Fruit fly (Drosophila melanogaster): Measurements from ENCODE around the gene fws.

fws gene

DNA sequence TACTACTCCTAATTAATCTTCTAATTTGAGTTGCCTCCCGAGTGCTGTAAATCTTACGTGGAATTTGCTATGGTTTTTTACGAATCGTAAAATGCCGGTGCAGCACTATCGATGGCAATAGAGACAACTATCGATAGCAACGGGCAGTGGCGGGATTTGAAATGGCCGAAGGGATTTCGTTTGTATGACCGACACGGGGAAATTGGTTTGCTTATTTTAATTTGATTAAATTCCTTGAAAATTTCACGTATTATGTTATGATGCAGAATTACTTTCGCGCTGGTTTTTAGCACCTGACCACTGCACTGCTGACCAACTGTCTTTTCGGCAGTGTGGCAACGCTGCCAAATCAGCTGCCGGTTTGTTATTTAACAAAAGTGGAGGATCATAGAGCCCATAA is 3.3 kb upstream of the fws start, which contains the start of the genes GCS2beta and CG5131 (continued):
- TF ChIP-seq sd (tag; optimal IDR thresholded peaks at IDR 0.05), result peak; percentile 92
- no peak for TF ChIP-seq Kr (GFP tag; optimal IDR thresholded peaks at IDR 0.05)
- TF ChIP-seq CG12155 (GFP tag; optimal IDR thresholded peaks at IDR 0.05), result peak; percentile 95
- peak; percentile 47; the same call in 1 of the 2 replicates for TF ChIP-seq Lim3 (GFP tag; IDR thresholded peaks at IDR 0.05)
- TF ChIP-seq luna (GFP tag; optimal IDR thresholded peaks at IDR 0.05), result peak; percentile 92
- TF ChIP-seq pho (GFP tag; optimal IDR thresholded peaks at IDR 0.05), result peak; percentile 98
- peak; percentile 95 for TF ChIP-seq vvl (GFP tag; IDR thresholded peaks at IDR 0.05)
- TF ChIP-seq Hr51 (GFP tag; optimal IDR thresholded peaks at IDR 0.05), result peak; percentile 90 to 95
- peak; percentile 78 for TF ChIP-seq CG1024 (GFP tag; IDR thresholded peaks at IDR 0.05)
- TF ChIP-seq CG8089 (GFP tag; optimal IDR thresholded peaks at IDR 0.05), result peak; percentile 90
- no peak for TF ChIP-seq Nf-YC (tag; optimal IDR thresholded peaks at IDR 0.05)
- peak; percentile 86 for TF ChIP-seq trh (GFP tag; optimal IDR thresholded peaks at IDR 0.05)
- peak; percentile 94 for TF ChIP-seq CG9215 (GFP tag; IDR thresholded peaks at IDR 0.05)
- TF ChIP-seq crc (GFP tag; optimal IDR thresholded peaks at IDR 0.05), result peak; percentile 92
- peak; percentile 77 for TF ChIP-seq Sox100B (GFP tag; optimal IDR thresholded peaks at IDR 0.05)
- TF ChIP-seq Scr (GFP tag; IDR thresholded peaks at IDR 0.05; ENCODE audit: partially characterized antibody), result peak; percentile 93
- TF ChIP-seq Atf-2 (GFP tag; optimal IDR thresholded peaks at IDR 0.05), result peak; percentile 95
- TF ChIP-seq stwl (tag; optimal IDR thresholded peaks at IDR 0.05), result peak; percentile 79
- peak; percentile 91 for TF ChIP-seq Fer3 (tag; optimal IDR thresholded peaks at IDR 0.05)
- peak; percentile 97 to 98 for TF ChIP-seq Pdp1 (GFP tag; optimal IDR thresholded peaks at IDR 0.05)
- TF ChIP-seq HLH4C (GFP tag; IDR thresholded peaks at IDR 0.05; ENCODE audit: partially characterized antibody), result peak; percentile 88
- peak; percentile 83 for TF ChIP-seq cwo (GFP tag; optimal IDR thresholded peaks at IDR 0.05)
- no peak for TF ChIP-seq Dfd (GFP tag; optimal IDR thresholded peaks at IDR 0.05)
- TF ChIP-seq lov (optimal IDR thresholded peaks at IDR 0.05), result no peak
- peak; percentile 81; the same call in 2 of the 3 replicates for TF ChIP-seq lov (GFP tag; IDR thresholded peaks at IDR 0.05)
- peak; percentile 88 for TF ChIP-seq CG1233 (GFP tag; optimal IDR thresholded peaks at IDR 0.05)
- peak; percentile 94 for TF ChIP-seq Rx (GFP tag; IDR thresholded peaks at IDR 0.05)
- peak; percentile 78 for TF ChIP-seq CG6813 (GFP tag; optimal IDR thresholded peaks at IDR 0.05)
- peak; percentile 87 for TF ChIP-seq CG7556 (GFP tag; optimal IDR thresholded peaks at IDR 0.05)
- TF ChIP-seq CG3065 (GFP tag; optimal IDR thresholded peaks at IDR 0.05), result peak; percentile 84
- TF ChIP-seq jumu (GFP tag; optimal IDR thresholded peaks at IDR 0.05), result peak; percentile 98
- TF ChIP-seq Dad (GFP tag; optimal IDR thresholded peaks at IDR 0.05), result peak; percentile 94
- peak; percentile 74; the same call in 2 of the 3 replicates for TF ChIP-seq zen2 (GFP tag; IDR thresholded peaks at IDR 0.05; ENCODE audit: partially characterized antibody)
- peak; percentile 31 for TF ChIP-seq CG7271 (tag; optimal IDR thresholded peaks at IDR 0.05)
- TF ChIP-seq CG1602 (GFP tag; optimal IDR thresholded peaks at IDR 0.05), result peak; percentile 92
- peak; percentile 85 for TF ChIP-seq Oli (tag; optimal IDR thresholded peaks at IDR 0.05)
- peak; percentile 93 for TF ChIP-seq CG33213 (GFP tag; optimal IDR thresholded peaks at IDR 0.05)
- peak; percentile 77 for TF ChIP-seq Nf-YA (GFP tag; IDR thresholded peaks at IDR 0.05)
- peak; percentile 95 for TF ChIP-seq BEAF-32 (GFP tag; optimal IDR thresholded peaks at IDR 0.05)
- peak; percentile 97 for TF ChIP-seq Side (GFP tag; optimal IDR thresholded peaks at IDR 0.05)
- TF ChIP-seq CG8765 (GFP tag; IDR thresholded peaks at IDR 0.05), result peak; percentile 83
- TF ChIP-seq ham (GFP tag; IDR thresholded peaks at IDR 0.05), result peak; percentile 87
- TF ChIP-seq Lhr (GFP tag; optimal IDR thresholded peaks at IDR 0.05), result peak; percentile 74
- peak; percentile 84 for TF ChIP-seq ara (GFP tag; IDR thresholded peaks at IDR 0.05)
- peak; percentile 70 for TF ChIP-seq Dp (GFP tag; optimal IDR thresholded peaks at IDR 0.05)
- peak; percentile 25 for TF ChIP-seq Hand (GFP tag; optimal IDR thresholded peaks at IDR 0.05)
- no peak for TF ChIP-seq CG13894 (tag; optimal IDR thresholded peaks at IDR 0.05)
- peak; percentile 79 for TF ChIP-seq CG2875 (GFP tag; optimal IDR thresholded peaks at IDR 0.05)
- peak; percentile 97 for TF ChIP-seq ind (GFP tag; optimal IDR thresholded peaks at IDR 0.05)
- TF ChIP-seq CG15073 (GFP tag; optimal IDR thresholded peaks at IDR 0.05), result peak; percentile 63

Data from whole organism, embryonic.